Worm (Caenorhabditis elegans) whole organism, L1 larva: ENCODE measurements around the gene spe-44.

Experiments used
- C16A3.4 ChIP-seq: fragments of 150-350 bp; optimal IDR thresholded peaks from 2 replicates; lab custom pipeline; 2014; ENCODE audit warnings: missing biosample characterization, missing genetic modification characterization
- C34B4.2 ChIP-seq: sonication (generic microtip); optimal IDR thresholded peaks from 2 replicates; lab custom pipeline; 2017; ENCODE audit warnings: mild to moderate bottlenecking, missing genetic modification characterization, missing compliant biosample characterization
- aha-1 ChIP-seq: fragments of 150-350 bp; optimal IDR thresholded peaks from 2 replicates; lab custom pipeline; 2014; ENCODE audit warnings: missing biosample characterization, missing genetic modification characterization
- ama-1 ChIP-seq: fragments of 150-350 bp; optimal IDR thresholded peaks from 2 replicates; lab custom pipeline; 2014
- ceh-82 ChIP-seq, 3 experiments: fragments of 150-350 bp in 1 of 3; sonication (generic microtip) in 2 of 3; optimal IDR thresholded peaks; 2 replicates each; lab custom pipeline; 2014 to 2017; ENCODE audit warnings: missing biosample characterization in 3 of 3, missing genetic modification characterization in 3 of 3
- ceh-88 ChIP-seq: fragments of 200-800 bp; sonication (Bioruptor generic); IDR thresholded peaks from 2 replicates; pipeline ENCODE4 v1.3.6; 2022; ENCODE audit warnings: missing genetic modification characterization, missing compliant biosample characterization
- dpl-1 ChIP-seq, 3 experiments: fragments of 150-350 bp in 2 of 3; sonication (generic microtip) in 1 of 3; optimal IDR thresholded peaks; 2 replicates each; lab custom pipeline; 2014 to 2017; ENCODE audit warnings: missing biosample characterization in 3 of 3, missing genetic modification characterization in 3 of 3, missing genetic modification reagents in 3 of 3
- dsc-1 ChIP-seq: sonication (generic microtip); optimal IDR thresholded peaks from 2 replicates; lab custom pipeline; 2016; ENCODE audit warnings: mild to moderate bottlenecking, missing genetic modification characterization, missing compliant biosample characterization
- egl-13 ChIP-seq: sonication (generic microtip); optimal IDR thresholded peaks from 2 replicates; lab custom pipeline; 2016; ENCODE audit warnings: missing genotype, missing genetic modification reagents, missing genetic modification characterization, missing compliant biosample characterization
- egl-27 ChIP-seq, 2 experiments: fragments of 150-350 bp in 1 of 2; sonication (generic microtip); optimal IDR thresholded peaks; 3 replicates each; lab custom pipeline; 2017 to 2018; ENCODE audit warnings: missing biosample characterization in 2 of 2, missing genetic modification characterization in 2 of 2, missing genetic modification reagents in 2 of 2
- elt-2 ChIP-seq: sonication (generic microtip); optimal IDR thresholded peaks from 2 replicates; lab custom pipeline; 2016; ENCODE audit warnings: missing genetic modification characterization, mild to moderate bottlenecking, inconsistent platforms, missing compliant biosample characterization, missing genetic modification reagents
- elt-3 ChIP-seq, 6 experiments: fragments of 150-350 bp in 1 of 6; sonication (generic microtip); optimal IDR thresholded peaks; 2 replicates each; lab custom pipeline; 2017 to 2018; ENCODE audit warnings: missing biosample characterization in 6 of 6, missing genetic modification characterization in 6 of 6, inconsistent platforms in 1 of 6
- fkh-10 ChIP-seq: sonication (generic microtip); optimal IDR thresholded peaks from 2 replicates; lab custom pipeline; 2017; ENCODE audit warnings: missing biosample characterization, missing genetic modification reagents, missing genetic modification characterization
- fos-1 ChIP-seq: fragments of 150-350 bp; optimal IDR thresholded peaks from 2 replicates; lab custom pipeline; 2014; ENCODE audit warnings: missing biosample characterization, missing genetic modification characterization
- grh-1 ChIP-seq: fragments of 200-800 bp; sonication (Bioruptor generic); IDR thresholded peaks from 2 replicates; pipeline ENCODE4 v1.3.6; 2022; ENCODE audit warnings: missing genetic modification reagents, missing genetic modification characterization, missing compliant biosample characterization
- hlh-17 ChIP-seq: fragments of 200-800 bp; sonication (Bioruptor generic); optimal IDR thresholded peaks from 2 replicates; lab custom pipeline; 2018; ENCODE audit warnings: missing genetic modification characterization, mild to moderate bottlenecking, missing compliant biosample characterization, moderate library complexity, borderline replicate concordance
- hlh-4 ChIP-seq: sonication (generic microtip); optimal IDR thresholded peaks from 2 replicates; lab custom pipeline; 2016; ENCODE audit warnings: mild to moderate bottlenecking, missing genetic modification characterization, missing compliant biosample characterization
- lin-13 ChIP-seq: fragments of 150-350 bp; optimal IDR thresholded peaks from 2 replicates; lab custom pipeline; 2014; ENCODE audit warnings: missing biosample characterization, missing genetic modification reagents, missing genetic modification characterization
- lin-14 ChIP-seq: fragments of 200-800 bp; sonication (Bioruptor generic); optimal IDR thresholded peaks from 2 replicates; lab custom pipeline; 2018; ENCODE audit warnings: mild to moderate bottlenecking, missing genetic modification characterization, moderate library complexity, missing compliant biosample characterization
- lin-15B ChIP-seq: fragments of 150-350 bp; sonication (generic microtip); optimal IDR thresholded peaks from 3 replicates; lab custom pipeline; 2014; ENCODE audit warnings: missing biosample characterization, missing genetic modification characterization
- lin-35 ChIP-seq, 2 experiments: fragments of 150-350 bp; optimal IDR thresholded peaks; 2 replicates each; lab custom pipeline; 2014; ENCODE audit warnings: missing biosample characterization in 2 of 2, missing genetic modification characterization in 2 of 2, missing genetic modification reagents in 2 of 2
- lin-39 ChIP-seq: fragments of 150-350 bp; optimal IDR thresholded peaks from 2 replicates; lab custom pipeline; 2014; ENCODE audit warnings: missing biosample characterization, missing genetic modification reagents, missing genetic modification characterization
- lir-3 ChIP-seq: sonication (generic microtip); optimal IDR thresholded peaks from 2 replicates; lab custom pipeline; 2016; ENCODE audit warnings: mild to moderate bottlenecking, missing genetic modification characterization, moderate library complexity, missing compliant biosample characterization; ENCODE audit not compliant: poor library complexity
- lsy-2 ChIP-seq, 2 experiments: fragments of 150-350 bp; optimal IDR thresholded peaks; 2 replicates each; lab custom pipeline; 2014; ENCODE audit warnings: missing biosample characterization in 2 of 2, missing genetic modification characterization in 2 of 2
- mab-9 ChIP-seq: fragments of 200-800 bp; sonication (Bioruptor generic); IDR thresholded peaks from 2 replicates; pipeline ENCODE4 v1.3.6; 2022; ENCODE audit warnings: missing genetic modification reagents, missing genetic modification characterization, missing compliant biosample characterization
- mdl-1 ChIP-seq, 2 experiments: fragments of 150-350 bp; optimal IDR thresholded peaks; 2 replicates each; lab custom pipeline; 2014 to 2017; ENCODE audit warnings: missing biosample characterization in 2 of 2, missing genetic modification characterization in 2 of 2, inconsistent platforms in 1 of 2
- mef-2 ChIP-seq: fragments of 150-350 bp; optimal IDR thresholded peaks from 2 replicates; lab custom pipeline; 2014; ENCODE audit warnings: missing biosample characterization, missing genetic modification characterization
- mep-1 ChIP-seq: fragments of 150-350 bp; optimal IDR thresholded peaks from 2 replicates; lab custom pipeline; 2014; ENCODE audit warnings: missing biosample characterization, missing genetic modification characterization
- nhr-12 ChIP-seq: sonication (generic microtip); optimal IDR thresholded peaks from 2 replicates; lab custom pipeline; 2017; ENCODE audit warnings: missing biosample characterization, missing genetic modification characterization
- nhr-19 ChIP-seq: fragments of 200-800 bp; sonication (Bioruptor generic); conservative IDR thresholded peaks from 2 replicates; pipeline ENCODE4 v1.3.6; 2022; ENCODE audit warnings: missing genetic modification characterization, missing compliant biosample characterization
- nhr-20 ChIP-seq: sonication (generic microtip); optimal IDR thresholded peaks from 2 replicates; lab custom pipeline; 2016; ENCODE audit warnings: mild to moderate bottlenecking, missing genetic modification characterization, missing compliant biosample characterization
- nhr-237 ChIP-seq: fragments of 150-350 bp; optimal IDR thresholded peaks from 2 replicates; lab custom pipeline; 2014; ENCODE audit warnings: missing biosample characterization, missing genetic modification characterization
- nhr-77 ChIP-seq: fragments of 150-350 bp; optimal IDR thresholded peaks from 2 replicates; lab custom pipeline; 2014; ENCODE audit warnings: missing biosample characterization, missing genetic modification characterization
- nhr-85 ChIP-seq: sonication (generic microtip); peaks from one replicate; lab custom pipeline; 2016; ENCODE audit warnings: missing genetic modification characterization, inconsistent platforms, missing compliant biosample characterization
- nhr-90 ChIP-seq: sonication (generic microtip); optimal IDR thresholded peaks from 2 replicates; lab custom pipeline; 2016; ENCODE audit warnings: mild to moderate bottlenecking, missing genetic modification characterization, missing compliant biosample characterization; ENCODE audit not compliant: poor library complexity
- pag-3 ChIP-seq: sonication (generic microtip); optimal IDR thresholded peaks from 2 replicates; lab custom pipeline; 2017; ENCODE audit warnings: missing genetic modification characterization, mild to moderate bottlenecking, missing compliant biosample characterization, antibody characterized with exemption, borderline replicate concordance; ENCODE audit not compliant: insufficient read depth
- pax-3 ChIP-seq: fragments of 200-800 bp; sonication (Bioruptor generic); optimal IDR thresholded peaks from 2 replicates; lab custom pipeline; 2018; ENCODE audit warnings: mild to moderate bottlenecking, missing genetic modification characterization, moderate library complexity, missing compliant biosample characterization
- pqm-1 ChIP-seq: sonication (generic microtip); optimal IDR thresholded peaks from 3 replicates; lab custom pipeline; 2017; ENCODE audit warnings: missing biosample characterization, missing genetic modification characterization
- rnt-1 ChIP-seq: sonication (generic microtip); optimal IDR thresholded peaks from 2 replicates; lab custom pipeline; 2016; ENCODE audit warnings: mild to moderate bottlenecking, missing genetic modification characterization, moderate library complexity, missing compliant biosample characterization
- snu-23 ChIP-seq: sonication (generic microtip); optimal IDR thresholded peaks from 2 replicates; lab custom pipeline; 2016; ENCODE audit warnings: missing genetic modification characterization, missing compliant biosample characterization
- sox-4 ChIP-seq: sonication (generic microtip); optimal IDR thresholded peaks from 2 replicates; lab custom pipeline; 2016; ENCODE audit warnings: missing genetic modification characterization, missing compliant biosample characterization
- swsn-7 ChIP-seq: sonication (generic microtip); optimal IDR thresholded peaks from 2 replicates; lab custom pipeline; 2016; ENCODE audit warnings: missing genetic modification characterization, missing compliant biosample characterization
- tbx-2 ChIP-seq: sonication (generic microtip); optimal IDR thresholded peaks from 2 replicates; lab custom pipeline; 2016; ENCODE audit warnings: missing genetic modification characterization, missing compliant biosample characterization
- unc-30 ChIP-seq: sonication (generic microtip); optimal IDR thresholded peaks from 2 replicates; lab custom pipeline; 2017; ENCODE audit warnings: missing biosample characterization, missing genetic modification characterization
- unc-62 ChIP-seq: fragments of 150-350 bp; optimal IDR thresholded peaks from 2 replicates; lab custom pipeline; 2014; ENCODE audit warnings: missing biosample characterization, missing genetic modification reagents, missing genetic modification characterization
- unc-86 ChIP-seq: sonication (generic microtip); optimal IDR thresholded peaks from 2 replicates; lab custom pipeline; 2016; ENCODE audit warnings: missing genetic modification characterization, missing compliant biosample characterization
- unc-98 ChIP-seq: fragments of 200-800 bp; sonication (Bioruptor generic); IDR thresholded peaks from 2 replicates; pipeline ENCODE4 v1.3.6; 2022; ENCODE audit warnings: missing genetic modification characterization, missing compliant biosample characterization
- vab-15 ChIP-seq: sonication (generic microtip); optimal IDR thresholded peaks from 2 replicates; lab custom pipeline; 2017; ENCODE audit warnings: missing genotype, mild to moderate bottlenecking, missing genetic modification characterization, missing compliant biosample characterization
- xbp-1 ChIP-seq: sonication (generic microtip); optimal IDR thresholded peaks from 2 replicates; lab custom pipeline; 2016; ENCODE audit warnings: missing genetic modification characterization, missing compliant biosample characterization
- zag-1 ChIP-seq: fragments of 150-350 bp; optimal IDR thresholded peaks from 2 replicates; lab custom pipeline; 2014; ENCODE audit warnings: missing biosample characterization, missing genetic modification characterization
- zip-4 ChIP-seq: fragments of 200-800 bp; sonication (Bioruptor generic); optimal IDR thresholded peaks from 2 replicates; lab custom pipeline; 2018; ENCODE audit warnings: mild to moderate bottlenecking, missing genetic modification characterization, moderate library complexity, missing compliant biosample characterization

spe-44 gene

DNA sequence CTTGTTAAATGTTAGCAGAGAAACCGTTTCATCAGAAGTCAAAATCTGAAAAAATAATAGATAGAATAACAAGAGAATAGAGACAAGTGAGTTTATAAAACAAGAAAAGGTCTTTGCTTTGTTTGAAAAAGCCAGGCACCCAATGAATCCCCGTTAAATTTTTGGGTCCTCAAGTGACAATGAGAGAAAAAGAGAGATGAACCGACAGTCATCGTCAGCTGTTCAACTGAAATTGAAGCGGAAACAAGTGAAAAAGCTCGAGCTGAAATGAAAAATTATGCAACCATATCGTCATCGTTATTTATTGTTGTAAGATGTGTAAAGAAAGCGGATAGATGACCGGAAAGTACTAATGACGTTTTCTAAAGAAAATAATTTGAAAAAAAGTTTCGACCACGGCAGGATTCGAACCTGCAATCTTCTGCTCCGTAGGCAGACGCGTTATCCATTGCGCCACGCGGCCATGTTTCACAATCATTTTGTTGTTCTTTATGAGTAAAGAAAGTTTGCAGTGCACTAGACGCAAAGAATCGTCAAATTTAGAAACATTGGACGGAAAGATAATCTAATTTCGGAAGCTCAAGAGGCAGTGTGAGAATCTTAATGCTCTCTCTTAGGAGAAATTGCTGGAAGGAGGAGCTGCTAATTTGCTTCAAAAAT is 36.3 kb downstream of the spe-44 start, which contains the start of gene F08G5.3:
F08G5.3 (minus strand) TSS at position 51 of the 660 bp plus-strand sequence.
- TF ChIP-seq nhr-237 (tag; lab: Kevin White, UChicago), result no peak
- no peak for TF ChIP-seq pqm-1 (tag; lab: Kevin White, UChicago)
- TF ChIP-seq rnt-1, result peak; percentile 4
- no peak for TF ChIP-seq egl-13 (tag; lab: Kevin White, UChicago)
- TF ChIP-seq ceh-88, result no peak
- TF ChIP-seq fkh-10, result no peak
- TF ChIP-seq unc-98 (GFP tag; lab: Robert Waterston, UW), result 0 out of 2 replicates have a peak, but pooled peaks have one; percentile 7
- peak; percentile 62 for TF ChIP-seq snu-23 (GFP tag; lab: Kevin White, UChicago)
- TF ChIP-seq vab-15 (tag; lab: Kevin White, UChicago), result no peak
- TF ChIP-seq grh-1, result no peak
- no peak for TF ChIP-seq lin-13 (GFP tag; lab: Kevin White, UChicago)
- no peak for TF ChIP-seq fos-1 (tag; lab: Kevin White, UChicago)
- peak in 2 of 3 experiments; percentile 16 to 27 for TF ChIP-seq dpl-1 (GFP tag; optimal IDR thresholded peaks at IDR 0.05; lab: Kevin White, UChicago)
- peak; percentile 57 for TF ChIP-seq nhr-90 (tag; lab: Kevin White, UChicago)
- TF ChIP-seq swsn-7 (tag; lab: Kevin White, UChicago), result peak; percentile 34
- TF ChIP-seq tbx-2, result peak; percentile 29
- TF ChIP-seq lin-15B (tag; lab: Kevin White, UChicago), result no peak
- peak; percentile 18 for TF ChIP-seq zip-4
- peak; percentile 72 for TF ChIP-seq nhr-85 (tag; lab: Kevin White, UChicago)
- TF ChIP-seq C34B4.2 (tag; lab: Kevin White, UChicago), result no peak
- TF ChIP-seq aha-1, result no peak
- TF ChIP-seq xbp-1, result peak; percentile 24
- peak; percentile 22; the same call in 1 of the 2 replicates for TF ChIP-seq nhr-19
- no peak for TF ChIP-seq mab-9
- TF ChIP-seq sox-4 (tag; lab: Kevin White, UChicago), result no peak
- TF ChIP-seq unc-86, result no peak
- peak; percentile 30 for TF ChIP-seq elt-2 (tag; lab: Kevin White, UChicago)
- no peak for TF ChIP-seq zag-1
- TF ChIP-seq unc-62 (GFP tag; lab: Kevin White, UChicago), result no peak
- TF ChIP-seq lin-39, result no peak
- peak in 1 of 3 experiments; percentile 8 for TF ChIP-seq ceh-82 (tag; optimal IDR thresholded peaks at IDR 0.05; lab: Kevin White, UChicago)
- TF ChIP-seq dsc-1 (tag; lab: Kevin White, UChicago), result peak; percentile 56
- peak in 1 of 6 experiments; percentile 43 for TF ChIP-seq elt-3 (tag; optimal IDR thresholded peaks at IDR 0.05; lab: Kevin White, UChicago)
- peak in 1 of 2 experiments; percentile 40 for TF ChIP-seq mdl-1 (tag; optimal IDR thresholded peaks at IDR 0.05; lab: Kevin White, UChicago)
- no peak for TF ChIP-seq pag-3 (tag; lab: Kevin White, UChicago)
- no peak for TF ChIP-seq pax-3 (tag; lab: Kevin White, UChicago)
- TF ChIP-seq nhr-20 (tag; lab: Kevin White, UChicago), result peak; percentile 50
- TF ChIP-seq C16A3.4, result peak; percentile 41
- peak; percentile 30 to 62 for TF ChIP-seq lsy-2 (tag; optimal IDR thresholded peaks at IDR 0.05; lab: Kevin White, UChicago)
- TF ChIP-seq nhr-77 (tag; lab: Kevin White, UChicago), result peak; percentile 28
- TF ChIP-seq unc-30 (tag; lab: Kevin White, UChicago), result no peak
- TF ChIP-seq mef-2 (tag; lab: Kevin White, UChicago), result peak; percentile 4
- TF ChIP-seq egl-27 (tag; optimal IDR thresholded peaks at IDR 0.05; lab: Kevin White, UChicago), result no peak
- TF ChIP-seq lin-35 (GFP tag; optimal IDR thresholded peaks at IDR 0.05; lab: Kevin White, UChicago), result peak; percentile 25 to 69
- TF ChIP-seq ama-1 (lab: Kevin White, UChicago), result no peak
- TF ChIP-seq hlh-17 (GFP tag; lab: Kevin White, UChicago), result no peak
- peak; percentile 62 for TF ChIP-seq lin-14 (GFP tag; lab: Kevin White, UChicago)
- no peak for TF ChIP-seq hlh-4
- peak; percentile 27 for TF ChIP-seq lir-3 (tag; lab: Kevin White, UChicago)
- TF ChIP-seq mep-1 (tag; lab: Kevin White, UChicago), result peak; percentile 21
- TF ChIP-seq nhr-12, result no peak
